Fruit fly (Drosophila melanogaster): Measurements from ENCODE around the gene CG2202.

CG2202 gene

dm6 chrX:10876451-10876850, 27.9 kb downstream of the CG2202 start:
- TF ChIP-seq CG8478 (optimal IDR thresholded peaks at IDR 0.05) (no peak), Dll (optimal IDR thresholded peaks at IDR 0.05) (no peak), pan (optimal IDR thresholded peaks at IDR 0.05) (no peak), psq (optimal IDR thresholded peaks at IDR 0.05) (no peak), EcR (GFP tag; optimal IDR thresholded peaks at IDR 0.05) (no peak), usp (GFP tag; optimal IDR thresholded peaks at IDR 0.05) (no peak)

- TF ChIP-seq usp (GFP tag; optimal IDR thresholded peaks at IDR 0.05) = no peak
- TF ChIP-seq pan (optimal IDR thresholded peaks at IDR 0.05) = no peak
- no peak for TF ChIP-seq Dll (optimal IDR thresholded peaks at IDR 0.05)
- TF ChIP-seq psq (optimal IDR thresholded peaks at IDR 0.05) = no peak
- TF ChIP-seq CG8478 (optimal IDR thresholded peaks at IDR 0.05) = no peak
- no peak for TF ChIP-seq EcR (GFP tag; optimal IDR thresholded peaks at IDR 0.05)
Measured at dm6 chrX:10877087-10877935, 28.8 kb downstream of the CG2202 start, which contains the start of gene CG1637. Gene CG1637, minus strand, starts transcription at chrX:10877893.

DNA sequence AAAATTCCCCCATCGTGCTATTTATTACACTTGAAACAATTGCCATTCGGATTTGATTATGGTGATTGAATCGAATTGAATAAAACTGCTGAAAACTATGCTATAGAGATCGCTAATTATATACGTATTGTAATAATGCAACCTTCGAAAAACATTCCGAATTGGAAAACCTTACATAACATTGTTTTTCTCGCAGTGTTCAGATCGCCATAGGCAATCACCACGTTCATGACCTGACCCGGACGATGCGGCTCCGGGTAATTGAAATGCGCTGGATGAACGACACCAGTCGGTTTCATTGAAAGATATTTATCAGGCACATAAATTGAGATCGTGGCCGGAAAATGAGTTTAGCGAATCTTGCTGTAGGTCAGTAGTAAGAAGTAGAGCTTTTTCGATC, 34.2 kb downstream of the CG2202 start:
- TF ChIP-seq psq (optimal IDR thresholded peaks at IDR 0.05) (no peak), usp (GFP tag; optimal IDR thresholded peaks at IDR 0.05) (no peak), Dll (optimal IDR thresholded peaks at IDR 0.05) (no peak), EcR (GFP tag; optimal IDR thresholded peaks at IDR 0.05) (no peak), CG8478 (optimal IDR thresholded peaks at IDR 0.05) (no peak), pan (optimal IDR thresholded peaks at IDR 0.05) (no peak)

- no peak for TF ChIP-seq usp (GFP tag; optimal IDR thresholded peaks at IDR 0.05)
Measured at dm6 chrX:10883740-10884139, 35.2 kb downstream of the CG2202 start.

dm6 chrX:10886418-10886817, 37.9 kb downstream of the CG2202 start:
- TF ChIP-seq psq (optimal IDR thresholded peaks at IDR 0.05) = no peak
- TF ChIP-seq usp (GFP tag; optimal IDR thresholded peaks at IDR 0.05) = no peak
- TF ChIP-seq Dll (optimal IDR thresholded peaks at IDR 0.05) = no peak
- no peak for TF ChIP-seq CG8478 (optimal IDR thresholded peaks at IDR 0.05)
- no peak for TF ChIP-seq EcR (GFP tag; optimal IDR thresholded peaks at IDR 0.05)
- no peak for TF ChIP-seq pan (optimal IDR thresholded peaks at IDR 0.05)

dm6 chrX:10887643-10888042, 39.1 kb downstream of the CG2202 start:
- TF ChIP-seq EcR (GFP tag; optimal IDR thresholded peaks at IDR 0.05) (no peak), usp (GFP tag; optimal IDR thresholded peaks at IDR 0.05) (no peak), Dll (optimal IDR thresholded peaks at IDR 0.05) (no peak), CG8478 (optimal IDR thresholded peaks at IDR 0.05) (no peak), pan (optimal IDR thresholded peaks at IDR 0.05) (no peak), psq (optimal IDR thresholded peaks at IDR 0.05) (no peak)

- TF ChIP-seq Dll (optimal IDR thresholded peaks at IDR 0.05) (no peak), psq (optimal IDR thresholded peaks at IDR 0.05) (no peak), usp (GFP tag; optimal IDR thresholded peaks at IDR 0.05) (no peak)
Measured at dm6 chrX:10889955-10890617, 41.5 kb downstream of the CG2202 start.

dm6 chrX:10891150-10891549, 42.6 kb downstream of the CG2202 start, which contains the start of gene Ork1:
Gene Ork1, minus strand, starts transcription at chrX:10891250.
- no peak for TF ChIP-seq usp (GFP tag; optimal IDR thresholded peaks at IDR 0.05)
- TF ChIP-seq pan (optimal IDR thresholded peaks at IDR 0.05) = no peak
- TF ChIP-seq psq (optimal IDR thresholded peaks at IDR 0.05) = no peak
- no peak for TF ChIP-seq Dll (optimal IDR thresholded peaks at IDR 0.05)
- no peak for TF ChIP-seq CG8478 (optimal IDR thresholded peaks at IDR 0.05)

dm6 chrX:10893208-10893607, 44.7 kb downstream of the CG2202 start:
- no peak for TF ChIP-seq usp (GFP tag; optimal IDR thresholded peaks at IDR 0.05)
- no peak for TF ChIP-seq psq (optimal IDR thresholded peaks at IDR 0.05)
- TF ChIP-seq EcR (GFP tag; optimal IDR thresholded peaks at IDR 0.05) = no peak
- no peak for TF ChIP-seq Dll (optimal IDR thresholded peaks at IDR 0.05)
- TF ChIP-seq pan (optimal IDR thresholded peaks at IDR 0.05) = no peak
- TF ChIP-seq CG8478 (optimal IDR thresholded peaks at IDR 0.05) = no peak

DNA sequence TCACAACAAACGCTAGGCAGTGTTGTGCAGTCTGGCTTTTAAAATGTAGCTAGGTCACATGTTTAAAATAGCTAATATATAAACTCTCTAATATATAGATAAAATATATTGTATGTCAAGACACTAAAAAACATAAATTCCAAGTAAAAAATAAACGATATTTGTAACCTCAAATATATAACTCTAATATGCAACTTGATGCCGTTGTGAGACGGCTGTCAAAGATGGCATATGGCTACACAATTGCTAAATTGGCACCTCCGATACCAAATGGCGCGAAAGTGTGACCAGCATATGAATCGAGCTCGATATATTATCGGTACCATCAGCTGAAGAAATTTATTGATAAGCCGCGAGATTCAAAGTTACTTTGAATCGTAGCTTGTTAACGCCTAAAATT, 50.7 kb downstream of the CG2202 start, which contains the start of gene CG1582:
CG1582 (minus strand) TSS at position 71 of the 400 bp plus-strand sequence.
- no peak for TF ChIP-seq psq (optimal IDR thresholded peaks at IDR 0.05)
- no peak for TF ChIP-seq usp (GFP tag; optimal IDR thresholded peaks at IDR 0.05)
- no peak for TF ChIP-seq EcR (GFP tag; optimal IDR thresholded peaks at IDR 0.05)
- no peak for TF ChIP-seq pan (optimal IDR thresholded peaks at IDR 0.05)
- TF ChIP-seq CG8478 (optimal IDR thresholded peaks at IDR 0.05) = no peak
- no peak for TF ChIP-seq Dll (optimal IDR thresholded peaks at IDR 0.05)

DNA sequence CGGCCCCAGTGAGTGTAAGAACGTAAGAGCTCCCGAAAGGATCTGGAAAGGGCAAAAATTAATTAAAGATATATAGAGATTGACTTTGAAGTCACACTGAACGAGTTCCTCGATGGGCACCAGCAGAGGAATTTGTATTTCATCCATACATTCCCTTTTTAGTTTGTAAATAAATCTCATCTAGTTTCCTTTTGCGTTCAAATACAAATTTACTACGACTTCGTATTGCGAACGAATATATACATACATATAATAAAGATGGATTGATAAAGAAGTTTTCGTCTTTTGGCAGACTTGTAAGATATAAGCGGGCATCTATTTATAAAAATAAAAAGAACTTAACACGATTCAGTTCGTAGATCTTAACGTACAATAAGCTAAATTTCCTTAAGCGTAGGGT, 51.1 kb downstream of the CG2202 start, which contains the start of gene CG15208:
CG15208 (plus strand) TSS at position 301 of the 400 bp plus-strand sequence.
- TF ChIP-seq CG8478 (optimal IDR thresholded peaks at IDR 0.05) (no peak), Dll (optimal IDR thresholded peaks at IDR 0.05) (no peak), usp (GFP tag; optimal IDR thresholded peaks at IDR 0.05) (no peak), psq (optimal IDR thresholded peaks at IDR 0.05) (no peak), pan (optimal IDR thresholded peaks at IDR 0.05) (no peak), EcR (GFP tag; optimal IDR thresholded peaks at IDR 0.05) (no peak)
